Worm (Caenorhabditis elegans) whole organism, L3 larva: ENCODE data around the gene C33H5.16.

Experiments used
- R02D3.7 ChIP-seq: fragments of 150-350 bp; optimal IDR thresholded peaks from 2 replicates; lab custom pipeline; 2014; ENCODE audit warnings: missing biosample characterization, missing genetic modification characterization
- aly-2 ChIP-seq: fragments of 150-350 bp; optimal IDR thresholded peaks from 2 replicates; lab custom pipeline; 2014; ENCODE audit warnings: missing biosample characterization, missing genetic modification characterization
- elt-1 ChIP-seq: fragments of 150-350 bp; optimal IDR thresholded peaks from 2 replicates; lab custom pipeline; 2014; ENCODE audit warnings: missing biosample characterization, missing genetic modification characterization
- jun-1 ChIP-seq: fragments of 150-350 bp; optimal IDR thresholded peaks from 2 replicates; lab custom pipeline; 2014; ENCODE audit warnings: missing biosample characterization, missing genetic modification reagents, missing genetic modification characterization
- mdl-1 ChIP-seq: fragments of 150-350 bp; optimal IDR thresholded peaks from 2 replicates; lab custom pipeline; 2014; ENCODE audit warnings: missing biosample characterization, missing genetic modification characterization
- nhr-12 ChIP-seq: fragments of 150-350 bp; optimal IDR thresholded peaks from 2 replicates; lab custom pipeline; 2014; ENCODE audit warnings: missing biosample characterization, missing genetic modification characterization
- nhr-237 ChIP-seq: fragments of 150-350 bp; optimal IDR thresholded peaks from 2 replicates; lab custom pipeline; 2014; ENCODE audit warnings: missing biosample characterization, missing genetic modification characterization
- pha-4 ChIP-seq: fragments of 150-350 bp; optimal IDR thresholded peaks from 2 replicates; lab custom pipeline; 2014; ENCODE audit warnings: missing biosample characterization, missing genetic modification reagents, missing genetic modification characterization
- pqm-1 ChIP-seq: fragments of 150-350 bp; optimal IDR thresholded peaks from 2 replicates; lab custom pipeline; 2017; ENCODE audit warnings: missing biosample characterization, missing genetic modification characterization, inconsistent platforms

DNA sequence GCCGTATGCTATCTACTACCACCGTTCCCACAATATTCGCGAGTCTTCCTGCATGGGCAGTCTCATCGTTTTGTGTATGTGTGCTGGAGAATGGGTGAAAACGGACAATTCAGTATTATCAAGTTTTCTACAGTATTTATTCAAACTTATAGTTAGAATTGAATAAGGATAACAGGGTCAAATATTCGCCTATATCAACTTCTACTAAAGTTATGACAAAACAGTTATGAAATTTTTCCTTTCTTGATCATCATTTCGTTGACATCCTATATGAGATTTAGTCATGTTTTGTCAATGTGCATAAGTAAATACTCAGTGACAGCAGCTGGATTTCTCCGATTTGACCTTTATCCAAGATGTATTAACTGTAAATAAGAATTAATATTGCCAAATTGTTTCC, 48.1 kb upstream of the C33H5.16 start:
- TF ChIP-seq R02D3.7 (tag; lab: Kevin White, UChicago) (no peak), pha-4 (tag; lab: Kevin White, UChicago) (no peak), aly-2 (tag; lab: Kevin White, UChicago) (no peak), elt-1 (tag; lab: Kevin White, UChicago) (no peak), jun-1 (tag; lab: Kevin White, UChicago) (no peak), pqm-1 (tag; lab: Kevin White, UChicago) (no peak), mdl-1 (tag; lab: Kevin White, UChicago) (no peak), nhr-12 (tag; lab: Kevin White, UChicago) (no peak), nhr-237 (tag; lab: Kevin White, UChicago) (no peak)
